Worm (Caenorhabditis elegans): ENCODE data around the gene pfut-1.

DNA sequence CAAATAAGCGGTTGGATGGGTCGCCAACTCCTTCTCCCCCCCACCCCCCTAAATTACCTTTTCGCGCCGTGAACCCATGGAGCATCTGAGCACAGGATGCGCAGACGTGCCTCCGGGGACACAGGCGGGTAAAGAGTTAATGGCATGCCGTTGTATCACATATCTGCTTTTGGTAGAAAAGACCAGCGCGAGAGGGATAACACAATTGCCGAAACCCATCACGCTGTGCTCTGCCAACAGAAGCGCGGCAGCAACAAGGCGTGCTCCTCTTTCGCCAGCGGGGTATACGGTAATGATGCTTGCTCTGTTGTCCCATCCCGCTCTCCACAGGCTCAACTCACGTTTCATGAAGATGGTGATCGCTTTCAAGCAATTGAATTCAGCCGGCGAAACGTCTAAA, 31.7 kb downstream of the pfut-1 start:
- TF ChIP-seq tab-1 (GFP tag; IDR thresholded peaks at IDR 0.05) (no peak), T22C8.4 (GFP tag; IDR thresholded peaks at IDR 0.05) (no peak), flt-1 (GFP tag; IDR thresholded peaks at IDR 0.05) (no peak), med-1 (GFP tag; optimal IDR thresholded peaks at IDR 0.05; ENCODE audit: insufficient read depth) (no peak), klf-2 (GFP tag; conservative IDR thresholded peaks at IDR 0.05) (no peak), cog-1 (tag; optimal IDR thresholded peaks at IDR 0.05) (no peak)
